Fruit fly (Drosophila melanogaster): ENCODE data around the gene Ndf.

Gene Ndf

DNA sequence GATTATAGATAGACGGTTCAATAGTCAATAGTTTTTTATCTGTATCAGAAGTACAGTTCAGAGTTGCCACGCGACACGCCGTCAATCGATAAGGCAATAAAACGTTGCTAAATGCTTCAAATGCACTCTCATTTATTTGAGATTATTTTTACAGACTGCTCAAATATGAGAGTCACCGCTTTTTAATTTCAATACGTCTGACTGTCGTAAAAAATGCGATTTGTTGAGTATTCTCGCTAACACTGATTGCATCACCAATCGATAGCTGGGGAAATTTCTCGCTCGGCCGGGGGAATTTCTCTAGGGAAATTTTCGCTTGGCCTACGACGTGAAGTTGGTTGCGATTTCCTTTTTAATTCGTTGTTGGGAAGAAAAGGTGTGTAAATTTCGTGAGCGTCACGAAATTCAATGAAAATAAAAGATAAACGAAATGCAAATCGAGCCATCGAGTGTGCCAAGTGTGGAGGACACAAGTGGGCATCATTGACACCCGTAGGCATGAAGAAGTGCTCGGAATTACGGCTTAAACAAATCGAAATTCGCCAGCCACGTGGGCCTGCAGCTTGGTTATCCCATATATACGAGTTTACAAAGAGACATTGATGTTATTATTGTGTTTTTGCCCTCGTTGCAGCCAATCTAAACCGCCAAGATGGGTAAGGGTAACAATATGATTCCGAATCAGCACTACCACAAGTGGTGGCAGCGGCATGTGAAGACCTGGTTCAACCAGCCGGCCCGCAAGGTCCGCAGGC lies 36.5 kb upstream of the Ndf start, which contains the start of the genes Dref and RpL13 (continued):
- peak; percentile 28; the same call in 1 of the 2 replicates for TF ChIP-seq GATAe (GFP tag; conservative IDR thresholded peaks at IDR 0.05)
- TF ChIP-seq Hand (GFP tag; optimal IDR thresholded peaks at IDR 0.05): peak; percentile 86
- TF ChIP-seq Sox102F (GFP tag; optimal IDR thresholded peaks at IDR 0.05): peak; percentile 68
- TF ChIP-seq CG30431 (GFP tag; optimal IDR thresholded peaks at IDR 0.05): peak; percentile 49
- TF ChIP-seq vvl (GFP tag; IDR thresholded peaks at IDR 0.05): peak; percentile 90
- TF ChIP-seq prd (optimal IDR thresholded peaks at IDR 0.05): no peak
- peak; percentile 60 for TF ChIP-seq prd (GFP tag; IDR thresholded peaks at IDR 0.05)
- TF ChIP-seq phol (tag; optimal IDR thresholded peaks at IDR 0.05): peak; percentile 74
- no peak for TF ChIP-seq hth (optimal IDR thresholded peaks at IDR 0.05)
- TF ChIP-seq ranshi (GFP tag; IDR thresholded peaks at IDR 0.05): peak; percentile 70; the same call in 1 of the 2 replicates
- TF ChIP-seq CG17912 (GFP tag; optimal IDR thresholded peaks at IDR 0.05): peak; percentile 96
- peak; percentile 83 for TF ChIP-seq Nf-YC (tag; optimal IDR thresholded peaks at IDR 0.05)
- peak; percentile 94 for TF ChIP-seq CG13775 (GFP tag; optimal IDR thresholded peaks at IDR 0.05)
- TF ChIP-seq chn (GFP tag; optimal IDR thresholded peaks at IDR 0.05): peak; percentile 64
- no peak for TF ChIP-seq lov (optimal IDR thresholded peaks at IDR 0.05)
- TF ChIP-seq lov (GFP tag; IDR thresholded peaks at IDR 0.05): peak; percentile 96
- peak; percentile 92 for TF ChIP-seq Sry-δ (GFP tag; optimal IDR thresholded peaks at IDR 0.05)
- TF ChIP-seq nerfin-2 (GFP tag; IDR thresholded peaks at IDR 0.05; ENCODE audit: partially characterized antibody): peak; percentile 83
- TF ChIP-seq nerfin-1 (tag; optimal IDR thresholded peaks at IDR 0.05): peak; percentile 84
- peak; percentile 78 for TF ChIP-seq run (tag; optimal IDR thresholded peaks at IDR 0.05)
- peak; percentile 27; the same call in 1 of the 2 replicates for TF ChIP-seq rib (GFP tag; IDR thresholded peaks at IDR 0.05)
- TF ChIP-seq PHDP (tag; optimal IDR thresholded peaks at IDR 0.05): peak; percentile 90
- peak; percentile 91 for TF ChIP-seq bcd (GFP tag; optimal IDR thresholded peaks at IDR 0.05)
- TF ChIP-seq tio (GFP tag; optimal IDR thresholded peaks at IDR 0.05): no peak
- TF ChIP-seq Ravus (GFP tag; IDR thresholded peaks at IDR 0.05): no peak
- peak; percentile 93 for TF ChIP-seq Side (GFP tag; optimal IDR thresholded peaks at IDR 0.05)
- peak; percentile 86 for TF ChIP-seq grn (GFP tag; optimal IDR thresholded peaks at IDR 0.05)
- peak; percentile 88 for TF ChIP-seq CG17328 (GFP tag; IDR thresholded peaks at IDR 0.05)
- TF ChIP-seq gro (GFP tag; optimal IDR thresholded peaks at IDR 0.05): peak; percentile 91
- TF ChIP-seq CG4360 (GFP tag; IDR thresholded peaks at IDR 0.05): 0 out of 2 replicates have a peak, but pooled peaks have one; percentile 28
- TF ChIP-seq zen2 (GFP tag; IDR thresholded peaks at IDR 0.05; ENCODE audit: partially characterized antibody): no peak; the same call in 2 of the 3 replicates
- TF ChIP-seq Gug (GFP tag; IDR thresholded peaks at IDR 0.05): peak; percentile 13; the same call in 1 of the 4 replicates
- peak; percentile 49; the same call in 1 of the 2 replicates for TF ChIP-seq ssp (GFP tag; IDR thresholded peaks at IDR 0.05)
- peak; percentile 59; the same call in 1 of the 3 replicates for TF ChIP-seq CG11695 (GFP tag; IDR thresholded peaks at IDR 0.05)
- TF ChIP-seq Bgb (GFP tag; IDR thresholded peaks at IDR 0.05; ENCODE audit: partially characterized antibody): peak; percentile 78
- no peak for TF ChIP-seq h (optimal IDR thresholded peaks at IDR 0.05)
- peak; percentile 83 for TF ChIP-seq zfh2 (GFP tag; optimal IDR thresholded peaks at IDR 0.05)
- TF ChIP-seq Gsc (GFP tag; IDR thresholded peaks at IDR 0.05): no peak
- peak; percentile 61; the same call in 1 of the 2 replicates for TF ChIP-seq CG8765 (GFP tag; IDR thresholded peaks at IDR 0.05)
- TF ChIP-seq bigmax (GFP tag; optimal IDR thresholded peaks at IDR 0.05): peak; percentile 83
- peak; percentile 93 for TF ChIP-seq CG7271 (tag; optimal IDR thresholded peaks at IDR 0.05)
- 0 out of 3 replicates have a peak, but pooled peaks have one; percentile 41 for TF ChIP-seq CG7357 (GFP tag; IDR thresholded peaks at IDR 0.05)
- TF ChIP-seq Camta (GFP tag; optimal IDR thresholded peaks at IDR 0.05): peak; percentile 88
- TF ChIP-seq C15 (GFP tag; IDR thresholded peaks at IDR 0.05): no peak
- peak; percentile 86 for TF ChIP-seq CG12236 (GFP tag; optimal IDR thresholded peaks at IDR 0.05)
- peak; percentile 85 for TF ChIP-seq CG31365 (tag; optimal IDR thresholded peaks at IDR 0.05)
- TF ChIP-seq Drgx (GFP tag; IDR thresholded peaks at IDR 0.05): peak; percentile 38; the same call in 1 of the 2 replicates
- TF ChIP-seq chif (GFP tag; optimal IDR thresholded peaks at IDR 0.05): peak; percentile 67 to 85
- no peak for TF ChIP-seq CG15073 (GFP tag; optimal IDR thresholded peaks at IDR 0.05)
- TF ChIP-seq NC2α (GFP tag; optimal IDR thresholded peaks at IDR 0.05): peak; percentile 81
